Worm (Caenorhabditis elegans) whole organism, young adult: ENCODE data around the gene tag-322.

Source experiments
- C17E4.6 ChIP-seq: fragments of 200-800 bp; sonication (Bioruptor generic); IDR thresholded peaks from 2 replicates; pipeline ENCODE4 v1.3.6; 2022; ENCODE audit warnings: missing genetic modification reagents, missing genetic modification characterization, missing compliant biosample characterization
- dpff-1 ChIP-seq: sonication (generic microtip); optimal IDR thresholded peaks from 2 replicates; lab custom pipeline; 2017; ENCODE audit warnings: mild to moderate bottlenecking, missing genetic modification characterization, missing compliant biosample characterization

DNA sequence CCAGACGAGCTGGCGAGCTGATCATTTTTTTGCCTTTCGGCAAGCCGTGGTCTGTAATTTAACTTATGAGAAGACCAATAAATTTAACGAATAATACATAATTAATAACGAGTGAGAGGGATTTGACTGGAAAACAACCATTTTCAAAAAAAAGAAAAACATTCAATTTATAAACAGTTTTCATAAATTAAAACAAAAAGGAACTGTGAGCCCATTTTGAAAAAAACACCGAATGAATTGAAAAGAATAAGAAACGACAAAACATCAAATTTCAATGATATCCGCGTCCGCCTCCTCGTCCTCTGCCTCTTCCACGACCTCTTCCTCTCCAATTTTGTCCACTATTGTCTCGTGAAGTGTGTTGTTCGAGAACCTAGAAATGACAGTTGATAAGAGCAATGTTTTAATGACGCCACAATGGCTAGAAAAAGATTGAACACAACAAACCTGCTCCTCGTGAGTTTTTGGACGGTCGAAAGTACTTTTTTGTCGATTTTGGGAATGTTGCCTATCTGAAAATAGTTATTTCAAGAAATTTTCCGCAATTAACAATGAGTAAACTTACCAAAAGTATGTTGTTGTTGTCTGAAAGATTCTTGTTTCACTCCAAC, 1.4 kb downstream of the tag-322 start, which contains the start of gene tag-321:
- TF ChIP-seq C17E4.6 (GFP tag; lab: Robert Waterston, UW) (no peak), dpff-1 (tag; lab: Kevin White, UChicago) (no peak)
